Fruit fly (Drosophila melanogaster): Measurements from ENCODE around the gene Hr39.

Hr39 gene

DNA sequence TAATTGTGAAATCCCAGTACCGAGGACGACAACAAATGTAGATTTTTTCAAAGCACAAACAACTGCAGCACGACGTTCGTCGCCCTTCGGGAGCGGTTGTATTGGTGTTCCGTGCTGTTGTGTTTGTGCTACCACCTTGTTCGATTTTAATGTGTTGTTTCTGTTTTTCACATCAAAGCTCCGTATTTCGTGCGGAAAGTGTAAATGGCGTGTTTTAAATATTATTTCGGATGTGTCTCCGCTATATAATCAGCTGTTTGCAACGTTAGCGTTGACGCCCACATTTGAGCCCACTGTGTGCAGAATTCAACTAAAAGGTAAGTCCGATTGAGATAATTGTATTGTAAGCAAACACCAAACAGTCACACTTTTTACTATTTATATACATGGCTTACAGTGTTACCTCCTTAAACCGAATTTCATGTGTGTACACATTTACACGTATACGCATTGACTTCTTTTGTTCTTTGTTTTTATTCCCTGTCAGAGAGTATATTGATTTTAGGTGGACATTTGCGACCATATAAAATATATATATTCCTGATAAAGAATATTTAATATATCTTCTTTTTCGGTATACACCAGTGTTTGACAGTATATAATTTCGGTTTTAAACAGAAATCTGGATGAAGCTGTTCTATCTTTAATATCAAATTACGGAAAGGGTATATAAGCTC is 26.6 kb downstream of the Hr39 start (continued):
- TF ChIP-seq CG17802 (tag; optimal IDR thresholded peaks at IDR 0.05) (peak; percentile 61), pita (GFP tag; optimal IDR thresholded peaks at IDR 0.05) (no peak), hth (optimal IDR thresholded peaks at IDR 0.05) (no peak), gem (tag; optimal IDR thresholded peaks at IDR 0.05) (peak; percentile 62), CG4424 (GFP tag; optimal IDR thresholded peaks at IDR 0.05) (peak; percentile 36), CG7745 (tag; optimal IDR thresholded peaks at IDR 0.05) (no peak), CG14441 (GFP tag; IDR thresholded peaks at IDR 0.05) (peak; percentile 47; the same call in 1 of the 2 replicates), CG15269 (tag; optimal IDR thresholded peaks at IDR 0.05) (no peak), CG30403 (GFP tag; optimal IDR thresholded peaks at IDR 0.05) (peak; percentile 5), cg (GFP tag; optimal IDR thresholded peaks at IDR 0.05) (peak; percentile 54), Bgb (GFP tag; IDR thresholded peaks at IDR 0.05; ENCODE audit: partially characterized antibody) (no peak), wek (GFP tag; optimal IDR thresholded peaks at IDR 0.05) (peak; percentile 28), CG17829 (tag; optimal IDR thresholded peaks at IDR 0.05) (peak; percentile 42), yki (optimal IDR thresholded peaks at IDR 0.05) (no peak), unpg (GFP tag; optimal IDR thresholded peaks at IDR 0.05) (peak; percentile 51), odd (GFP tag; optimal IDR thresholded peaks at IDR 0.05) (peak; percentile 24), hkb (optimal IDR thresholded peaks at IDR 0.05) (no peak), hkb (GFP tag; IDR thresholded peaks at IDR 0.05) (peak; percentile 52; the same call in 1 of the 2 replicates), dimm (GFP tag; IDR thresholded peaks at IDR 0.05) (no peak), CG9727 (GFP tag; optimal IDR thresholded peaks at IDR 0.05) (peak; percentile 22), Sry-δ (GFP tag; optimal IDR thresholded peaks at IDR 0.05) (no peak), jumu (GFP tag; optimal IDR thresholded peaks at IDR 0.05) (no peak), CG17568 (GFP tag; optimal IDR thresholded peaks at IDR 0.05) (peak; percentile 12), ase (GFP tag; IDR thresholded peaks at IDR 0.05) (no peak), CG11695 (GFP tag; IDR thresholded peaks at IDR 0.05) (no peak), Spps (tag; optimal IDR thresholded peaks at IDR 0.05) (peak; percentile 4), dati (GFP tag; IDR thresholded peaks at IDR 0.05) (no peak), Meics (GFP tag; optimal IDR thresholded peaks at IDR 0.05) (peak; percentile 39), CG14667 (GFP tag; IDR thresholded peaks at IDR 0.05) (no peak), sima (GFP tag; optimal IDR thresholded peaks at IDR 0.05) (peak; percentile 18), phol (tag; optimal IDR thresholded peaks at IDR 0.05) (peak; percentile 29), cad (GFP tag; optimal IDR thresholded peaks at IDR 0.05) (no peak), CG2129 (GFP tag; IDR thresholded peaks at IDR 0.05; ENCODE audit: partially characterized antibody) (no peak), CG18262 (tag; optimal IDR thresholded peaks at IDR 0.05) (peak; percentile 52), Xbp1 (GFP tag; optimal IDR thresholded peaks at IDR 0.05) (peak; percentile 50), sr (GFP tag; IDR thresholded peaks at IDR 0.05) (no peak), Nf-YB (GFP tag; optimal IDR thresholded peaks at IDR 0.05) (no peak), CG2116 (GFP tag; optimal IDR thresholded peaks at IDR 0.05) (no peak), Hsf (GFP tag; optimal IDR thresholded peaks at IDR 0.05) (no peak), CG10267 (tag; optimal IDR thresholded peaks at IDR 0.05) (peak; percentile 42), CG10979 (tag; optimal IDR thresholded peaks at IDR 0.05) (peak; percentile 44), CG6654 (GFP tag; optimal IDR thresholded peaks at IDR 0.05) (no peak), sd (tag; optimal IDR thresholded peaks at IDR 0.05) (no peak), CG4617 (GFP tag; optimal IDR thresholded peaks at IDR 0.05; ENCODE audit: borderline replicate concordance) (no peak), CG10209 (GFP tag; optimal IDR thresholded peaks at IDR 0.05) (peak; percentile 55), CG2875 (GFP tag; optimal IDR thresholded peaks at IDR 0.05) (peak; percentile 38), CG14710 (tag; optimal IDR thresholded peaks at IDR 0.05) (peak; percentile 98), Atf6 (GFP tag; IDR thresholded peaks at IDR 0.05) (peak; percentile 43; the same call in 1 of the 2 replicates), Sox102F (GFP tag; optimal IDR thresholded peaks at IDR 0.05) (peak; percentile 51), Hmr (GFP tag; optimal IDR thresholded peaks at IDR 0.05) (peak; percentile 28)
